Worm (Caenorhabditis elegans) whole organism, midembryonic: Measurements from ENCODE around the gene scl-25.

ENCODE experiments used
- flt-1 ChIP-seq: fragments of 200-800 bp; sonication (Bioruptor generic); IDR thresholded peaks from 2 replicates; pipeline ENCODE4 v1.3.6; 2022; ENCODE audit warnings: missing genetic modification characterization, missing compliant biosample characterization
- med-1 ChIP-seq: sonication (generic microtip); optimal IDR thresholded peaks from 2 replicates; lab custom pipeline; 2017; ENCODE audit warnings: missing genetic modification characterization, mild to moderate bottlenecking, missing compliant biosample characterization, antibody characterized with exemption, missing genetic modification reagents; ENCODE audit not compliant: insufficient read depth
- ztf-23 ChIP-seq: fragments of 200-800 bp; sonication (Bioruptor generic); IDR thresholded peaks from 2 replicates; pipeline ENCODE4 v1.3.6; 2022; ENCODE audit warnings: missing genetic modification reagents, missing genetic modification characterization, missing compliant biosample characterization
- ztf-29 ChIP-seq: fragments of 200-800 bp; sonication (Bioruptor generic); IDR thresholded peaks from 2 replicates; pipeline ENCODE4 v1.3.6; 2022; ENCODE audit warnings: missing genetic modification reagents, missing genetic modification characterization, missing compliant biosample characterization

ce11 chrV:17190399-17190798 is 35.1 kb upstream of the scl-25 start, which contains the start of gene str-199:
- TF ChIP-seq med-1 (GFP tag; lab: Kevin White, UChicago) (no peak), flt-1 (GFP tag; lab: Robert Waterston, UW) (no peak), ztf-23 (GFP tag; lab: Robert Waterston, UW) (no peak), ztf-29 (no peak)
